Fruit fly (Drosophila melanogaster) whole organism, embryonic: ENCODE measurements around the gene CG5535.
A peak's percentile ranks its signal among the peaks of the same experiment; 100 is the strongest.

Experiments
- Atf-2 ChIP-seq: fragments of 200-800 bp; sonication (Bioruptor generic); optimal IDR thresholded peaks from 2 replicates; lab custom pipeline; 2016; ENCODE audit warnings: missing biosample characterization, missing genetic modification characterization
- CG12104 ChIP-seq: fragments of 200-800 bp; sonication (Bioruptor generic); optimal IDR thresholded peaks from 3 replicates; lab custom pipeline; 2016; ENCODE audit warnings: missing biosample characterization, missing genetic modification characterization
- CG12659 ChIP-seq: fragments of 200-800 bp; sonication (Bioruptor generic); optimal IDR thresholded peaks from 3 replicates; lab custom pipeline; 2017; ENCODE audit warnings: mild to moderate bottlenecking, missing biosample characterization, missing genetic modification reagents, missing genetic modification characterization
- CG13287 ChIP-seq: fragments of 200-800 bp; sonication (Bioruptor generic); IDR thresholded peaks from 2 replicates; pipeline ENCODE4 v1.3.6; 2022; ENCODE audit warnings: missing biosample characterization, missing genetic modification characterization; ENCODE audit not compliant: partially characterized antibody
- CG13424 ChIP-seq: fragments of 200-800 bp; sonication (Bioruptor generic); optimal IDR thresholded peaks from 2 replicates; lab custom pipeline; 2019; ENCODE audit warnings: missing biosample characterization, mild to moderate bottlenecking, missing genetic modification characterization, moderate library complexity
- CG13624 ChIP-seq: fragments of 200-800 bp; sonication (Bioruptor generic); optimal IDR thresholded peaks from 2 replicates; lab custom pipeline; 2016; ENCODE audit warnings: missing biosample characterization, missing genetic modification characterization
- CG16813 ChIP-seq: fragments of 200-800 bp; sonication (Bioruptor generic); IDR thresholded peaks from 3 replicates; pipeline ENCODE4 v1.3.6; 2022; ENCODE audit warnings: missing biosample characterization, missing genetic modification characterization; ENCODE audit not compliant: partially characterized antibody
- CG17385 ChIP-seq: fragments of 200-800 bp; sonication (Bioruptor generic); optimal IDR thresholded peaks from 3 replicates; lab custom pipeline; 2018; ENCODE audit warnings: missing biosample characterization, mild to moderate bottlenecking, missing genetic modification characterization
- CG18262 ChIP-seq: fragments of 200-800 bp; optimal IDR thresholded peaks from 3 replicates; lab custom pipeline; 2019; ENCODE audit warnings: missing biosample characterization, mild to moderate bottlenecking, missing genetic modification characterization, moderate library complexity
- CG2116 ChIP-seq: fragments of 200-800 bp; sonication (Bioruptor generic); optimal IDR thresholded peaks from 3 replicates; lab custom pipeline; 2018; ENCODE audit warnings: missing biosample characterization, mild to moderate bottlenecking, missing genetic modification characterization
- CG32767 ChIP-seq: fragments of 200-800 bp; sonication (Bioruptor generic); IDR thresholded peaks from 2 replicates; pipeline ENCODE4 v1.3.6; 2022; ENCODE audit warnings: missing biosample characterization, missing genetic modification characterization
- CG3281 ChIP-seq: fragments of 200-800 bp; sonication (Bioruptor generic); optimal IDR thresholded peaks from 3 replicates; lab custom pipeline; 2017; ENCODE audit warnings: missing biosample characterization, mild to moderate bottlenecking, missing genetic modification characterization
- CG3407 ChIP-seq: fragments of 200-800 bp; sonication (Bioruptor generic); optimal IDR thresholded peaks from 2 replicates; lab custom pipeline; 2018; ENCODE audit warnings: missing biosample characterization, mild to moderate bottlenecking, missing genetic modification characterization
- CG3995 ChIP-seq: fragments of 200-800 bp; sonication (Bioruptor generic); optimal IDR thresholded peaks from 3 replicates; lab custom pipeline; 2016; ENCODE audit warnings: missing biosample characterization, missing genetic modification characterization
- CG42726 ChIP-seq: fragments of 200-800 bp; sonication (Bioruptor generic); IDR thresholded peaks from 2 replicates; pipeline ENCODE4 v1.3.6; 2022; ENCODE audit warnings: missing biosample characterization, missing genetic modification characterization; ENCODE audit not compliant: partially characterized antibody
- CG4707 ChIP-seq: fragments of 200-800 bp; sonication (Bioruptor generic); optimal IDR thresholded peaks from 2 replicates; lab custom pipeline; 2018; ENCODE audit warnings: missing biosample characterization, mild to moderate bottlenecking, missing genetic modification characterization, moderate library complexity
- CG5180 ChIP-seq: fragments of 200-800 bp; sonication (Bioruptor generic); optimal IDR thresholded peaks from 3 replicates; lab custom pipeline; 2017; ENCODE audit warnings: missing biosample characterization, missing genetic modification characterization, mild to moderate bottlenecking, moderate library complexity, missing genetic modification reagents
- CG5245 ChIP-seq: fragments of 200-800 bp; sonication (Bioruptor generic); optimal IDR thresholded peaks from 3 replicates; lab custom pipeline; 2016; ENCODE audit warnings: missing biosample characterization, missing genetic modification characterization
- CG7357 ChIP-seq: fragments of 200-800 bp; sonication (Bioruptor generic); IDR thresholded peaks from 3 replicates; pipeline ENCODE4 v1.3.6; 2022; ENCODE audit warnings: missing biosample characterization, missing genetic modification characterization
- CG8089 ChIP-seq: fragments of 200-800 bp; sonication (Bioruptor generic); optimal IDR thresholded peaks from 3 replicates; lab custom pipeline; 2016; ENCODE audit warnings: missing biosample characterization, missing genetic modification characterization
- Dfd ChIP-seq, 2 experiments: fragments of >200 bp; optimal IDR thresholded peaks; 2 replicates each; lab custom pipeline; 2017; ENCODE audit warnings: missing biosample characterization in 2 of 2, missing genetic modification characterization in 2 of 2
- ERR ChIP-seq: fragments of 200-800 bp; sonication (Bioruptor generic); optimal IDR thresholded peaks from 2 replicates; lab custom pipeline; 2016; ENCODE audit warnings: missing biosample characterization, missing genetic modification characterization
- Eip74EF ChIP-seq, 2 experiments: fragments of 200-800 bp in 1 of 2; fragments of >200 bp in 1 of 2; sonication (Bioruptor generic) in 1 of 2; optimal IDR thresholded peaks; 2 replicates each; lab custom pipeline; 2017 to 2019; ENCODE audit warnings: missing biosample characterization in 2 of 2, missing genetic modification characterization in 2 of 2, mild to moderate bottlenecking in 1 of 2, moderate library complexity in 1 of 2
- Hand ChIP-seq: fragments of 200-800 bp; sonication (Bioruptor generic); optimal IDR thresholded peaks from 2 replicates; lab custom pipeline; 2017; ENCODE audit warnings: mild to moderate bottlenecking, missing biosample characterization, missing genetic modification reagents, missing genetic modification characterization
- Ravus ChIP-seq: fragments of 200-800 bp; sonication (Bioruptor generic); IDR thresholded peaks from 2 replicates; pipeline ENCODE4 v1.3.6; 2022; ENCODE audit warnings: missing biosample characterization, missing genetic modification characterization
- Sin3A ChIP-seq: fragments of >200 bp; optimal IDR thresholded peaks from 2 replicates; lab custom pipeline; 2018
- Sry-δ ChIP-seq: fragments of 200-800 bp; sonication (Bioruptor generic); optimal IDR thresholded peaks from 2 replicates; lab custom pipeline; 2016; ENCODE audit warnings: missing biosample characterization, missing genetic modification characterization
- YL-1 ChIP-seq: fragments of 200-800 bp; sonication (Bioruptor generic); optimal IDR thresholded peaks from 3 replicates; lab custom pipeline; 2017; ENCODE audit warnings: missing biosample characterization, mild to moderate bottlenecking, missing genetic modification characterization
- aop ChIP-seq: fragments of 200-800 bp; sonication (Bioruptor generic); IDR thresholded peaks from 2 replicates; pipeline ENCODE4 v1.3.6; 2022; ENCODE audit warnings: missing biosample characterization, missing genetic modification characterization
- ap ChIP-seq: fragments of 200-800 bp; sonication (Bioruptor generic); IDR thresholded peaks from 2 replicates; pipeline ENCODE4 v1.3.6; 2022; ENCODE audit warnings: missing biosample characterization, missing genetic modification characterization
- ato ChIP-seq: fragments of 200-800 bp; sonication (Bioruptor generic); IDR thresholded peaks from 2 replicates; pipeline ENCODE4 v1.3.6; 2022; ENCODE audit warnings: missing biosample characterization, missing genetic modification characterization; ENCODE audit not compliant: partially characterized antibody
- cas ChIP-seq: fragments of 200-800 bp; sonication (Bioruptor generic); IDR thresholded peaks from 2 replicates; pipeline ENCODE4 v1.3.6; 2022; ENCODE audit warnings: missing biosample characterization, missing genetic modification characterization
- danr ChIP-seq: fragments of 200-800 bp; sonication (Bioruptor generic); IDR thresholded peaks from 2 replicates; pipeline ENCODE4 v1.3.6; 2022; ENCODE audit warnings: missing biosample characterization, missing genetic modification characterization
- exex ChIP-seq: fragments of 200-800 bp; sonication (Bioruptor generic); optimal IDR thresholded peaks from 4 replicates; lab custom pipeline; 2018; ENCODE audit warnings: missing biosample characterization, mild to moderate bottlenecking, missing genetic modification characterization, moderate library complexity
- fd102C ChIP-seq: fragments of 200-800 bp; sonication (Bioruptor generic); optimal IDR thresholded peaks from 2 replicates; lab custom pipeline; 2018; ENCODE audit warnings: missing biosample characterization, mild to moderate bottlenecking, missing genetic modification characterization, moderate library complexity
- gro ChIP-seq: fragments of 200-800 bp; sonication (Bioruptor generic); optimal IDR thresholded peaks from 2 replicates; lab custom pipeline; 2016; ENCODE audit warnings: missing biosample characterization, missing genetic modification characterization
- mld ChIP-seq: fragments of 200-800 bp; sonication (Bioruptor generic); IDR thresholded peaks from 3 replicates; pipeline ENCODE4 v1.3.6; 2022; ENCODE audit warnings: missing biosample characterization, missing genetic modification characterization; ENCODE audit not compliant: partially characterized antibody
- nau ChIP-seq: fragments of 200-800 bp; sonication (Bioruptor generic); optimal IDR thresholded peaks from 3 replicates; lab custom pipeline; 2017; ENCODE audit warnings: missing biosample characterization, mild to moderate bottlenecking, missing genetic modification characterization, missing genetic modification reagents
- nerfin-1 ChIP-seq: fragments of 200-800 bp; sonication (Bioruptor generic); optimal IDR thresholded peaks from 3 replicates; lab custom pipeline; 2019; ENCODE audit warnings: missing biosample characterization, mild to moderate bottlenecking, missing genetic modification characterization, moderate library complexity
- nerfin-2 ChIP-seq: fragments of 200-800 bp; sonication (Bioruptor generic); IDR thresholded peaks from 2 replicates; pipeline ENCODE4 v1.3.6; 2022; ENCODE audit warnings: missing biosample characterization, missing genetic modification characterization; ENCODE audit not compliant: partially characterized antibody
- nom ChIP-seq: fragments of 200-800 bp; sonication (Bioruptor generic); optimal IDR thresholded peaks from 2 replicates; lab custom pipeline; 2017; ENCODE audit warnings: missing biosample characterization, missing genetic modification characterization, mild to moderate bottlenecking, moderate library complexity, missing genetic modification reagents
- pan ChIP-seq, 4 experiments: fragments of >200 bp in 3 of 4; fragments of 200-800 bp in 1 of 4; sonication (Bioruptor generic) in 1 of 4; optimal IDR thresholded peaks in 3 of 4; IDR thresholded peaks in 1 of 4; 2 replicates each; pipeline versions ENCODE4 v1.3.6 to Lab custom; 2017 to 2022; ENCODE audit warnings: missing biosample characterization in 2 of 4, missing genetic modification characterization in 2 of 4, mixed read lengths in 1 of 4
- pnt ChIP-seq: fragments of 200-800 bp; sonication (Bioruptor generic); optimal IDR thresholded peaks from 3 replicates; lab custom pipeline; 2016; ENCODE audit warnings: missing biosample characterization, missing genetic modification characterization
- sima ChIP-seq: fragments of 200-800 bp; sonication (Bioruptor generic); optimal IDR thresholded peaks from 2 replicates; lab custom pipeline; 2016; ENCODE audit warnings: missing biosample characterization, missing genetic modification characterization
- slou ChIP-seq: fragments of 200-800 bp; sonication (Bioruptor generic); optimal IDR thresholded peaks from 3 replicates; lab custom pipeline; 2016; ENCODE audit warnings: missing biosample characterization, missing genetic modification characterization
- stc ChIP-seq: fragments of 200-800 bp; sonication (Bioruptor generic); IDR thresholded peaks from 2 replicates; pipeline ENCODE4 v1.3.6; 2022; ENCODE audit warnings: missing biosample characterization, missing genetic modification characterization
- tio ChIP-seq: fragments of 200-800 bp; sonication (Bioruptor generic); optimal IDR thresholded peaks from 2 replicates; lab custom pipeline; 2017; ENCODE audit warnings: missing biosample characterization, missing genetic modification characterization, inconsistent platforms
- trh ChIP-seq: fragments of 200-800 bp; sonication (Bioruptor generic); optimal IDR thresholded peaks from 2 replicates; lab custom pipeline; 2016; ENCODE audit warnings: missing biosample characterization, missing genetic modification characterization
- vfl ChIP-seq: fragments of 200-800 bp; sonication (Bioruptor generic); optimal IDR thresholded peaks from 2 replicates; lab custom pipeline; 2016; ENCODE audit warnings: missing biosample characterization, missing genetic modification characterization
- wdn ChIP-seq: fragments of 200-800 bp; sonication (Bioruptor generic); IDR thresholded peaks from 2 replicates; pipeline ENCODE4 v1.3.6; 2022; ENCODE audit warnings: missing biosample characterization, missing genetic modification characterization

Gene CG5535

DNA sequence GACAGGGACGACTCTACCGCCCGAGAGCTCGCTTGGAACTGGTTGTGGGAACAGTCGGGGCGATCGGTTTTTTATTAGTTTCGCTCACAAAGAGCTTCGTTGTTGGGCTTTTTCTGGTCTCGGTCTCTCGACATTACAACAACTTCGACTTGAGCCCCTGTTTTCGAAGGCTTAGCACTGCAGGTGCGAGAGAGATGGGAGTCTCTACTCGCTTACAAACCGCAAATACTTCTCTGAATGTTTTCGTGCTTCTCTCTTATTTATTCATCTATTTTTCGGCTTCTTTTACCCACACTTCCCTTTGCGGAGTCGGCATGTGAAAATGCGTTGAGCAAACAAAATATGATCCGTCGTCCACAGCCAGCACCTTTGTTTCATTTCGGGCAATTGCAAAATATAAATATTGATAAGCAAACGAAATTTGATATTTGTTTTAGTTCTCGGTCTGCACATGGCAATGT, 39.3 kb upstream of the CG5535 start, which contains the start of gene Tsp74F (continued):
- TF ChIP-seq aop (GFP tag; lab: Robert Waterston, UW) (no peak), ato (GFP tag; lab: Robert Waterston, UW) (no peak), nau (GFP tag; lab: Kevin White, UChicago) (peak; percentile 33), CG13624 (GFP tag; lab: Kevin White, UChicago) (no peak), Sin3A (no peak), pan (optimal IDR thresholded peaks at IDR 0.05; lab: Kevin White, UChicago) (no peak), pan (GFP tag; optimal IDR thresholded peaks at IDR 0.05 in 1 of 2, IDR thresholded peaks at IDR 0.05 in 1 of 2) (no peak), Eip74EF (GFP tag; optimal IDR thresholded peaks at IDR 0.05; lab: Kevin White, UChicago) (peak in 1 of 2 experiments; percentile 34), vfl (GFP tag; lab: Kevin White, UChicago) (no peak), stc (GFP tag; lab: Robert Waterston, UW) (no peak), CG32767 (GFP tag; lab: Robert Waterston, UW) (no peak), CG5180 (GFP tag; lab: Kevin White, UChicago) (peak; percentile 19), ERR (no peak), Ravus (no peak), gro (GFP tag; lab: Kevin White, UChicago) (no peak), Hand (GFP tag; lab: Kevin White, UChicago) (no peak), CG13424 (tag; lab: Kevin White, UChicago) (no peak), fd102C (GFP tag; lab: Kevin White, UChicago) (no peak), nerfin-1 (tag; lab: Kevin White, UChicago) (no peak), CG12104 (no peak), mld (no peak), CG13287 (GFP tag; lab: Robert Waterston, UW) (0 out of 2 replicates have a peak, but pooled peaks have one; percentile 18), CG42726 (no peak), Atf-2 (no peak), ap (GFP tag; lab: Robert Waterston, UW) (no peak), CG7357 (no peak), CG3407 (GFP tag; lab: Kevin White, UChicago) (no peak), nom (GFP tag; lab: Kevin White, UChicago) (no peak), Dfd (GFP tag; optimal IDR thresholded peaks at IDR 0.05; lab: Kevin White, UChicago) (no peak), tio (GFP tag; lab: Kevin White, UChicago) (no peak), CG3995 (GFP tag; lab: Kevin White, UChicago) (no peak), CG2116 (no peak), nerfin-2 (no peak), CG16813 (GFP tag; lab: Robert Waterston, UW) (no peak), Sry-δ (GFP tag; lab: Kevin White, UChicago) (no peak), CG3281 (GFP tag; lab: Kevin White, UChicago) (no peak), CG5245 (GFP tag; lab: Kevin White, UChicago) (no peak), wdn (GFP tag; lab: Robert Waterston, UW) (no peak), cas (GFP tag; lab: Robert Waterston, UW) (no peak), YL-1 (GFP tag; lab: Kevin White, UChicago) (no peak), slou (GFP tag; lab: Kevin White, UChicago) (no peak), trh (GFP tag; lab: Kevin White, UChicago) (no peak), danr (GFP tag; lab: Robert Waterston, UW) (no peak), CG4707 (GFP tag; lab: Kevin White, UChicago) (peak; percentile 21), pnt (GFP tag; lab: Kevin White, UChicago) (no peak), sima (GFP tag; lab: Kevin White, UChicago) (no peak), CG12659 (GFP tag; lab: Kevin White, UChicago) (no peak), CG18262 (no peak), CG17385 (GFP tag; lab: Kevin White, UChicago) (no peak), CG8089 (no peak), exex (tag; lab: Kevin White, UChicago) (peak; percentile 11)
